Fruit fly (Drosophila melanogaster): ENCODE results near the gene CG8745.

The CG8745 gene

DNA sequence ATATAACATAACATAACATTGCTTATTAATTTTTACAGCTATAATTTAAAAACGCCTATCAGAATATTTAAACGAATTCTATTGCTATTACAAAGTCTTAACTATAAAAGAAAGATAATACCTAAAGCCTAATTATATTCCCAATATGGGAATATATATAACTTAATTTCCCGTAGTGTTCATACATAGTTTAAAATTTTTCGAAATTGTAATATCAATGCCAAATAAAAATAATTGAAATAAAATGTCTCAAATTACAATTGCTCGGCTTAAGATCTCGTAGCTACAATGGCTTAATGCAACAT lies 37.3 kb upstream of the CG8745 start (continued):
- TF ChIP-seq chm (GFP tag; IDR thresholded peaks at IDR 0.05) (no peak), CG2120 (GFP tag; optimal IDR thresholded peaks at IDR 0.05) (peak; percentile 22), kah (GFP tag; optimal IDR thresholded peaks at IDR 0.05) (no peak), sc (optimal IDR thresholded peaks at IDR 0.05) (no peak), sc (GFP tag; optimal IDR thresholded peaks at IDR 0.05) (no peak), crol (GFP tag; IDR thresholded peaks at IDR 0.05) (no peak), bcd (GFP tag; optimal IDR thresholded peaks at IDR 0.05) (no peak), CG6254 (GFP tag; optimal IDR thresholded peaks at IDR 0.05) (no peak), CG7745 (tag; optimal IDR thresholded peaks at IDR 0.05) (no peak), bigmax (GFP tag; optimal IDR thresholded peaks at IDR 0.05) (no peak), CG9215 (GFP tag; IDR thresholded peaks at IDR 0.05) (no peak), Nf-YA (GFP tag; IDR thresholded peaks at IDR 0.05) (no peak), NC2α (GFP tag; optimal IDR thresholded peaks at IDR 0.05) (no peak), CG8089 (GFP tag; optimal IDR thresholded peaks at IDR 0.05) (no peak), CG12769 (tag; optimal IDR thresholded peaks at IDR 0.05) (no peak), CrebB (tag; optimal IDR thresholded peaks at IDR 0.05) (no peak), CG3163 (GFP tag; optimal IDR thresholded peaks at IDR 0.05) (no peak), PHDP (tag; optimal IDR thresholded peaks at IDR 0.05) (peak; percentile 17), D19A (tag; optimal IDR thresholded peaks at IDR 0.05) (no peak), CG11504 (tag; optimal IDR thresholded peaks at IDR 0.05) (peak; percentile 46), CG13894 (tag; optimal IDR thresholded peaks at IDR 0.05) (no peak), CG6689 (GFP tag; IDR thresholded peaks at IDR 0.05) (no peak), pum (GFP tag; optimal IDR thresholded peaks at IDR 0.05) (no peak), danr (GFP tag; IDR thresholded peaks at IDR 0.05) (no peak), Oaz (GFP tag; IDR thresholded peaks at IDR 0.05) (no peak), tna (GFP tag; IDR thresholded peaks at IDR 0.05; ENCODE audit: partially characterized antibody) (no peak), fd3F (GFP tag; optimal IDR thresholded peaks at IDR 0.05) (peak; percentile 16), ap (GFP tag; IDR thresholded peaks at IDR 0.05) (no peak), Sox102F (GFP tag; optimal IDR thresholded peaks at IDR 0.05) (peak; percentile 44), cato (GFP tag; optimal IDR thresholded peaks at IDR 0.05; ENCODE audit: borderline replicate concordance) (no peak), ken (GFP tag; IDR thresholded peaks at IDR 0.05) (no peak), CG4617 (GFP tag; optimal IDR thresholded peaks at IDR 0.05; ENCODE audit: borderline replicate concordance) (no peak), CG13624 (GFP tag; optimal IDR thresholded peaks at IDR 0.05) (no peak), Ets65A (GFP tag) (no peak), Mes4 (GFP tag; optimal IDR thresholded peaks at IDR 0.05) (no peak), bsh (GFP tag; optimal IDR thresholded peaks at IDR 0.05) (no peak), ftz-f1 (GFP tag; optimal IDR thresholded peaks at IDR 0.05) (no peak), cas (GFP tag; IDR thresholded peaks at IDR 0.05) (no peak), CG1529 (GFP tag; optimal IDR thresholded peaks at IDR 0.05) (no peak), sens (GFP tag) (no peak), CG30431 (GFP tag; optimal IDR thresholded peaks at IDR 0.05) (no peak), cad (GFP tag; optimal IDR thresholded peaks at IDR 0.05) (no peak), B-H2 (GFP tag; optimal IDR thresholded peaks at IDR 0.05) (no peak), CG1647 (GFP tag; optimal IDR thresholded peaks at IDR 0.05) (no peak), ewg (GFP tag; optimal IDR thresholded peaks at IDR 0.05) (no peak), HLH54F (GFP tag; optimal IDR thresholded peaks at IDR 0.05) (no peak), CG30020 (tag; optimal IDR thresholded peaks at IDR 0.05) (no peak), CG6683 (GFP tag; optimal IDR thresholded peaks at IDR 0.05) (no peak), lola (GFP tag; optimal IDR thresholded peaks at IDR 0.05) (no peak), mam (GFP tag; optimal IDR thresholded peaks at IDR 0.05) (no peak), CG18599 (GFP tag; optimal IDR thresholded peaks at IDR 0.05) (peak; percentile 28), CG30403 (GFP tag; optimal IDR thresholded peaks at IDR 0.05) (peak; percentile 33), CG5953 (GFP tag; IDR thresholded peaks at IDR 0.05) (no peak)

Measured in whole organism, embryonic.